Worm (Caenorhabditis elegans): ENCODE data around the gene sma-1.

Gene sma-1

DNA sequence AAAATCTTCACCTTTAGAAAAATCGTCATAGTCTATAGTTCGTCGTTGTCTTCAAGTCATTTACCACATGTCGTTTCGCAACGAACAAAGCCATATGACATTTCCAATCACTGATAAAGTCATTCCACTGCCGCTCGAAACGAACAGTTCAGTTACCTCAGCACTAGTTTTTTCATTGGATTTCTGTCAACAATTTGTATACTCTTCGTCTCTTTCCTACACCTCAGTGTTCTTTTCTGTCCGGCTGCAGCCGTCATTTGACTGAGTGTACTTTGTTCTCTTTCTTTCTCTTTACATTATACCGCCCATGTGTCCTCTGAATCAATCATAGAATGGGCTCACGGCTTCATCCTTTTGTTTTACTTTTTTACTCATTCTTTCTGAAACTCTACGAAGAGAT lies 22.0 kb downstream of the sma-1 start (continued):
- peak; percentile 30 for TF ChIP-seq nhr-11 (tag; optimal IDR thresholded peaks at IDR 0.05)
- TF ChIP-seq php-3 (GFP tag; IDR thresholded peaks at IDR 0.05) = 0 out of 2 replicates have a peak, but pooled peaks have one; percentile 18
- peak; percentile 3 for TF ChIP-seq nhr-10 (tag; optimal IDR thresholded peaks at IDR 0.05)
- peak in 1 of 2 experiments; percentile 45 for TF ChIP-seq lsy-2 (tag; optimal IDR thresholded peaks at IDR 0.05)
- TF ChIP-seq dmd-6 (GFP tag; IDR thresholded peaks at IDR 0.05) = peak; percentile 85
- TF ChIP-seq saeg-2 (GFP tag; IDR thresholded peaks at IDR 0.05) = no peak
- TF ChIP-seq nhr-48 (tag; optimal IDR thresholded peaks at IDR 0.05) = no peak
- TF ChIP-seq R02D3.7 (tag; optimal IDR thresholded peaks at IDR 0.05) = no peak
- peak in 1 of 2 experiments; percentile 73 for TF ChIP-seq mdl-1 (tag; optimal IDR thresholded peaks at IDR 0.05)
- no peak for TF ChIP-seq spr-1 (tag; optimal IDR thresholded peaks at IDR 0.05)
- no peak for TF ChIP-seq dmd-9 (GFP tag; IDR thresholded peaks at IDR 0.05)
- no peak for TF ChIP-seq zag-1 (tag; optimal IDR thresholded peaks at IDR 0.05)
- TF ChIP-seq dve-1 (tag; optimal IDR thresholded peaks at IDR 0.05; ENCODE audit: insufficient read depth) = peak; percentile 75
- TF ChIP-seq ceh-32 (tag; optimal IDR thresholded peaks at IDR 0.05; ENCODE audit: poor library complexity) = no peak
- TF ChIP-seq lin-15B (tag; optimal IDR thresholded peaks at IDR 0.05) = no peak
- TF ChIP-seq vab-7 (GFP tag; IDR thresholded peaks at IDR 0.05) = no peak
- no peak for TF ChIP-seq spr-3 (GFP tag; optimal IDR thresholded peaks at IDR 0.05)
- TF ChIP-seq nhr-77 (tag; optimal IDR thresholded peaks at IDR 0.05) = peak; percentile 69
- no peak for TF ChIP-seq lin-13 (GFP tag; optimal IDR thresholded peaks at IDR 0.05)
- no peak for TF ChIP-seq Y48G9A.11 (GFP tag; IDR thresholded peaks at IDR 0.05)
- no peak for TF ChIP-seq daf-12 (tag; optimal IDR thresholded peaks at IDR 0.05)
- TF ChIP-seq Y75B8A.6 (GFP tag; IDR thresholded peaks at IDR 0.05) = 0 out of 2 replicates have a peak, but pooled peaks have one; percentile 51
- TF ChIP-seq ztf-7 (tag; optimal IDR thresholded peaks at IDR 0.05) = no peak
- TF ChIP-seq T20F7.1 (GFP tag; optimal IDR thresholded peaks at IDR 0.05) = peak; percentile 23
- TF ChIP-seq duxl-1 (tag; optimal IDR thresholded peaks at IDR 0.05; ENCODE audit: poor library complexity) = peak; percentile 5
- peak; percentile 36 for TF ChIP-seq pqm-1 (tag; optimal IDR thresholded peaks at IDR 0.05)
- no peak for TF ChIP-seq F37D6.2 (tag; optimal IDR thresholded peaks at IDR 0.05)
- peak in 1 of 2 experiments; percentile 39 for TF ChIP-seq hif-1 (tag; optimal IDR thresholded peaks at IDR 0.05)
- peak; percentile 73 for TF ChIP-seq mep-1 (tag; optimal IDR thresholded peaks at IDR 0.05)
- TF ChIP-seq ama-1 (optimal IDR thresholded peaks at IDR 0.05) = peak; percentile 34
- TF ChIP-seq rbr-2 (tag; optimal IDR thresholded peaks at IDR 0.05) = peak; percentile 21
- TF ChIP-seq hmg-1.1 (GFP tag; IDR thresholded peaks at IDR 0.05) = peak; percentile 33; the same call in 1 of the 2 replicates

DNA sequence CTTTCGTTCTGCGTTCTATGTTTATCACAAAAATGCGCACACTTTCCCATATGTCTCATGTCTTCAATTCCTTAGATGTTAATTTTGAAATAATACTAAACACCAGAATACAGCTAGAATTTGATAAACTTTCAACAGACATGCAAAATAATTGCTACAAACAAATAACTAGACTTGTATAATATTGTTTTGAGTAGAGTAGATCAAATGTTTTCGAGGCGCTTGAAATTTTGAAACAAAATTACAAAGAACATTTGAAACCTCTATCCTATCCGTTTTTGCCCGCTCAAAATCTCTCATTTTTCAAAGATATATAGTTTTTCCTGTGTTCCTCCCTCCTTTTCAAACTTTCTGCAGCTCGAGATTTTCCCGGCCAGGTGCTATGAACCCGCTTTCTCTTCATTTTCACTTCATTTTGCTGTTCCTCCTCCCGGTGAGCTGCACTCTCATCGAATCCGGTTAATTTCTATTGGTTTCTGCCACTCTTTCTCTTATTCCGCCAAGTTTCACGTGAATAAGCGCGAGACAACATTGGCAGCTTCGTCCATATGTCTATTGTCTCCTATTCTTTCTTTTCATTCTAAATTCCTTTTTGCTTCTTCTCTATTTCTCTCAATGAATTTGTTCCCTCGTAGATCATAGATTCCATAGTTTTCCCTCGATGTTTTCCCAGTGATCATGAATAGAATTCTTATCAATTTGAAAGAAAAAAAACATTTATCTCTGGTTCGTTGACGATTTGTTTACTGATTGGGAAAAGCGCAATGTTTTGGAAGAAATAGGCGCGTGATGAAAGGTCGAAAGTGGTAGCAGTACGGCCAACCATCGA lies 22.7 kb downstream of the sma-1 start:
- TF ChIP-seq mep-1 (tag; optimal IDR thresholded peaks at IDR 0.05) (peak; percentile 21), lin-29 (GFP tag; IDR thresholded peaks at IDR 0.05) (no peak), mxl-3 (GFP tag; optimal IDR thresholded peaks at IDR 0.05) (peak; percentile 37), vab-7 (GFP tag; IDR thresholded peaks at IDR 0.05) (no peak), lim-7 (GFP tag; IDR thresholded peaks at IDR 0.05) (no peak), unc-39 (tag; optimal IDR thresholded peaks at IDR 0.05) (no peak), ZK337.2 (GFP tag; IDR thresholded peaks at IDR 0.05) (no peak), daf-16 (GFP tag; optimal IDR thresholded peaks at IDR 0.05) (peak in 1 of 2 experiments; percentile 72), daf-16 (tag; optimal IDR thresholded peaks at IDR 0.05) (peak; percentile 96), egl-43 (GFP tag; IDR thresholded peaks at IDR 0.05) (no peak), fkh-10 (GFP tag; optimal IDR thresholded peaks at IDR 0.05) (no peak), nhr-28 (tag; optimal IDR thresholded peaks at IDR 0.05) (peak; percentile 71), gei-8 (GFP tag; optimal IDR thresholded peaks at IDR 0.05) (no peak), cey-2 (tag; optimal IDR thresholded peaks at IDR 0.05; ENCODE audit: borderline replicate concordance, insufficient read depth) (no peak), lin-38 (GFP tag; IDR thresholded peaks at IDR 0.05) (no peak), php-3 (GFP tag; IDR thresholded peaks at IDR 0.05) (no peak), nhr-237 (tag; optimal IDR thresholded peaks at IDR 0.05) (no peak), ztf-11 (tag; optimal IDR thresholded peaks at IDR 0.05) (no peak), hlh-11 (tag; optimal IDR thresholded peaks at IDR 0.05) (peak; percentile 78), nhr-102 (tag; optimal IDR thresholded peaks at IDR 0.05) (no peak), unc-62 (GFP tag; optimal IDR thresholded peaks at IDR 0.05 in 1 of 2) (peak in 1 of 2 experiments; percentile 36), unc-62 (tag; optimal IDR thresholded peaks at IDR 0.05) (no peak), nhr-48 (tag; optimal IDR thresholded peaks at IDR 0.05) (no peak)

All from whole organism, L4 larva.